Worm (Caenorhabditis elegans) whole organism, L4 larva: ENCODE measurements around the gene rbm-26.

Source experiments
- F26F4.8 ChIP-seq: fragments of 200-800 bp; sonication (Bioruptor generic); conservative IDR thresholded peaks from 2 replicates; pipeline ENCODE4 v1.3.6; 2022; ENCODE audit warnings: missing genetic modification characterization, missing compliant biosample characterization
- F49E8.2 ChIP-seq: sonication (generic microtip); optimal IDR thresholded peaks from 2 replicates; lab custom pipeline; 2016; ENCODE audit warnings: missing compliant biosample characterization, mild to moderate bottlenecking, missing genetic modification characterization, borderline replicate concordance
- R02D3.7 ChIP-seq: fragments of 150-350 bp; sonication (generic microtip); optimal IDR thresholded peaks from 3 replicates; lab custom pipeline; 2014; ENCODE audit warnings: missing biosample characterization, missing genetic modification characterization
- Y105C5A.15 ChIP-seq: fragments of 200-800 bp; sonication (Bioruptor generic); IDR thresholded peaks from 2 replicates; pipeline ENCODE4 v1.3.6; 2022; ENCODE audit warnings: missing genetic modification characterization, missing compliant biosample characterization
- Y48G9A.11 ChIP-seq: fragments of 200-800 bp; sonication (Bioruptor generic); IDR thresholded peaks from 2 replicates; pipeline ENCODE4 v1.3.6; 2022; ENCODE audit warnings: missing genetic modification reagents, missing genetic modification characterization, missing compliant biosample characterization
- Y5F2A.4 ChIP-seq: fragments of 200-800 bp; sonication (Bioruptor generic); optimal IDR thresholded peaks from 2 replicates; lab custom pipeline; 2018; ENCODE audit warnings: mild to moderate bottlenecking, missing genetic modification characterization, missing compliant biosample characterization
- aha-1 ChIP-seq: fragments of 150-350 bp; peaks from one replicate; lab custom pipeline; 2014; ENCODE audit warnings: missing biosample characterization, missing genetic modification characterization
- ama-1 ChIP-seq: fragments of 150-350 bp; optimal IDR thresholded peaks from 2 replicates; lab custom pipeline; 2014; ENCODE audit warnings: inconsistent platforms, mixed read lengths
- arid-1 ChIP-seq: fragments of 200-800 bp; sonication (Bioruptor generic); conservative IDR thresholded peaks from 2 replicates; pipeline ENCODE4 v1.3.6; 2022; ENCODE audit warnings: missing genetic modification reagents, missing genetic modification characterization, missing compliant biosample characterization
- ceh-20 ChIP-seq: fragments of 200-800 bp; sonication (Bioruptor generic); IDR thresholded peaks from 2 replicates; pipeline ENCODE4 v1.3.6; 2022; ENCODE audit warnings: missing genetic modification reagents, missing genetic modification characterization, missing compliant biosample characterization
- ces-1 ChIP-seq: fragments of 150-350 bp; sonication (generic microtip); optimal IDR thresholded peaks from 4 replicates; lab custom pipeline; 2014; ENCODE audit warnings: missing biosample characterization, missing genetic modification reagents, missing genetic modification characterization
- cey-2 ChIP-seq: sonication (generic microtip); optimal IDR thresholded peaks from 3 replicates; lab custom pipeline; 2017; ENCODE audit warnings: missing genetic modification characterization, mild to moderate bottlenecking, missing compliant biosample characterization, antibody characterized with exemption, borderline replicate concordance; ENCODE audit not compliant: insufficient read depth
- ctbp-1 ChIP-seq: fragments of 200-800 bp; sonication (Bioruptor generic); IDR thresholded peaks from 2 replicates; pipeline ENCODE4 v1.3.6; 2022; ENCODE audit warnings: missing genetic modification reagents, missing genetic modification characterization, missing compliant biosample characterization
- daf-12 ChIP-seq: fragments of 150-350 bp; optimal IDR thresholded peaks from 2 replicates; lab custom pipeline; 2014; ENCODE audit warnings: missing biosample characterization, missing genetic modification reagents, missing genetic modification characterization
- daf-8 ChIP-seq: fragments of 200-800 bp; sonication (Bioruptor generic); IDR thresholded peaks from 2 replicates; pipeline ENCODE4 v1.3.6; 2022; ENCODE audit warnings: missing genetic modification characterization, missing compliant biosample characterization
- dmd-8 ChIP-seq: fragments of 200-800 bp; sonication (Bioruptor generic); IDR thresholded peaks from 2 replicates; pipeline ENCODE4 v1.3.6; 2022; ENCODE audit warnings: missing genetic modification characterization, missing compliant biosample characterization
- dmd-9 ChIP-seq: fragments of 200-800 bp; sonication (Bioruptor generic); IDR thresholded peaks from 2 replicates; pipeline ENCODE4 v1.3.6; 2022; ENCODE audit warnings: missing genetic modification reagents, missing genetic modification characterization, missing compliant biosample characterization
- dpl-1 ChIP-seq: fragments of 150-350 bp; optimal IDR thresholded peaks from 2 replicates; lab custom pipeline; 2014; ENCODE audit warnings: missing biosample characterization, missing genetic modification reagents, missing genetic modification characterization
- duxl-1 ChIP-seq: sonication (generic microtip); optimal IDR thresholded peaks from 2 replicates; lab custom pipeline; 2016; ENCODE audit warnings: mild to moderate bottlenecking, missing genetic modification characterization, moderate library complexity, missing compliant biosample characterization; ENCODE audit not compliant: poor library complexity
- dve-1 ChIP-seq: sonication (generic microtip); optimal IDR thresholded peaks from 2 replicates; lab custom pipeline; 2017; ENCODE audit warnings: antibody characterized with exemption, mild to moderate bottlenecking, missing genetic modification characterization, missing compliant biosample characterization; ENCODE audit not compliant: insufficient read depth
- gei-8 ChIP-seq: fragments of 200-800 bp; sonication (Bioruptor generic); optimal IDR thresholded peaks from 2 replicates; lab custom pipeline; 2018; ENCODE audit warnings: mild to moderate bottlenecking, missing genetic modification characterization, missing compliant biosample characterization
- jun-1 ChIP-seq: fragments of 150-350 bp; optimal IDR thresholded peaks from 2 replicates; lab custom pipeline; 2014; ENCODE audit warnings: missing biosample characterization, missing genetic modification reagents, missing genetic modification characterization
- lim-7 ChIP-seq: fragments of 200-800 bp; sonication (Bioruptor generic); IDR thresholded peaks from 2 replicates; pipeline ENCODE4 v1.3.6; 2022; ENCODE audit warnings: missing genetic modification characterization, missing compliant biosample characterization
- lin-29 ChIP-seq: fragments of 200-800 bp; sonication (Bioruptor generic); IDR thresholded peaks from 2 replicates; pipeline ENCODE4 v1.3.6; 2022; ENCODE audit warnings: missing genetic modification reagents, missing genetic modification characterization, missing compliant biosample characterization
- lin-38 ChIP-seq: fragments of 200-800 bp; sonication (Bioruptor generic); IDR thresholded peaks from 2 replicates; pipeline ENCODE4 v1.3.6; 2022; ENCODE audit warnings: missing genetic modification reagents, missing genetic modification characterization, missing compliant biosample characterization
- lin-39 ChIP-seq: fragments of 150-350 bp; optimal IDR thresholded peaks from 2 replicates; lab custom pipeline; 2014; ENCODE audit warnings: missing biosample characterization, missing genetic modification reagents, missing genetic modification characterization
- lir-3 ChIP-seq: sonication (generic microtip); optimal IDR thresholded peaks from 2 replicates; lab custom pipeline; 2016; ENCODE audit warnings: mild to moderate bottlenecking, missing genetic modification characterization, missing compliant biosample characterization
- mep-1 ChIP-seq: fragments of 150-350 bp; sonication (generic microtip); optimal IDR thresholded peaks from 3 replicates; lab custom pipeline; 2014; ENCODE audit warnings: missing biosample characterization, missing genetic modification characterization
- mxl-3 ChIP-seq: fragments of 200-800 bp; sonication (Bioruptor generic); optimal IDR thresholded peaks from 2 replicates; lab custom pipeline; 2018; ENCODE audit warnings: mild to moderate bottlenecking, missing genetic modification characterization, missing compliant biosample characterization
- nhr-10 ChIP-seq: fragments of 150-350 bp; optimal IDR thresholded peaks from 2 replicates; lab custom pipeline; 2014; ENCODE audit warnings: missing biosample characterization, missing genetic modification characterization
- nhr-25 ChIP-seq: sonication (generic microtip); optimal IDR thresholded peaks from 2 replicates; lab custom pipeline; 2017; ENCODE audit warnings: missing genetic modification characterization, mild to moderate bottlenecking, missing compliant biosample characterization, antibody characterized with exemption, moderate library complexity, borderline replicate concordance; ENCODE audit not compliant: insufficient read depth
- nhr-42 ChIP-seq: fragments of 200-800 bp; sonication (Bioruptor generic); IDR thresholded peaks from 2 replicates; pipeline ENCODE4 v1.3.6; 2022; ENCODE audit warnings: missing genetic modification characterization, missing compliant biosample characterization
- nhr-48 ChIP-seq: sonication (generic microtip); optimal IDR thresholded peaks from 2 replicates; lab custom pipeline; 2016; ENCODE audit warnings: mild to moderate bottlenecking, missing genetic modification characterization, missing compliant biosample characterization
- nhr-6 ChIP-seq: fragments of 150-350 bp; optimal IDR thresholded peaks from 2 replicates; lab custom pipeline; 2014; ENCODE audit warnings: missing biosample characterization, missing genetic modification characterization
- pha-4 ChIP-seq, 2 experiments: fragments of 150-350 bp in 1 of 2; fragments of 200-800 bp in 1 of 2; sonication (Bioruptor generic) in 1 of 2; IDR thresholded peaks in 1 of 2; optimal IDR thresholded peaks in 1 of 2; 2 replicates each; pipeline versions ENCODE4 v1.3.6 to Lab custom; 2014 to 2022; ENCODE audit warnings: missing genetic modification characterization in 2 of 2, missing genetic modification reagents in 2 of 2, missing biosample characterization in 1 of 2, missing compliant biosample characterization in 1 of 2
- skn-1 ChIP-seq: fragments of 150-350 bp; optimal IDR thresholded peaks from 2 replicates; lab custom pipeline; 2014; ENCODE audit warnings: missing biosample characterization, missing genetic modification characterization
- snpc-1.2 ChIP-seq: fragments of 200-800 bp; sonication (Bioruptor generic); IDR thresholded peaks from 2 replicates; pipeline ENCODE4 v1.3.6; 2022; ENCODE audit warnings: missing genetic modification reagents, missing genetic modification characterization, missing compliant biosample characterization
- tra-1 ChIP-seq: fragments of 200-800 bp; sonication (Bioruptor generic); IDR thresholded peaks from 2 replicates; pipeline ENCODE4 v1.3.6; 2022; ENCODE audit warnings: missing genetic modification reagents, missing genetic modification characterization, missing compliant biosample characterization
- unc-130 ChIP-seq: sonication (generic microtip); optimal IDR thresholded peaks from 2 replicates; lab custom pipeline; 2016; ENCODE audit warnings: missing genetic modification reagents, missing genetic modification characterization, missing compliant biosample characterization
- unc-39 ChIP-seq: sonication (generic microtip); optimal IDR thresholded peaks from 2 replicates; lab custom pipeline; 2017; ENCODE audit warnings: missing biosample characterization, missing genetic modification characterization
- unc-62 ChIP-seq, 3 experiments: fragments of 150-350 bp in 1 of 3; sonication (generic microtip); optimal IDR thresholded peaks in 2 of 3; peaks in 1 of 3; 1 replicate in 1 of 3; 2 replicates in 2 of 3; lab custom pipeline; 2014 to 2017; ENCODE audit warnings: missing biosample characterization in 3 of 3, missing genetic modification characterization in 3 of 3, missing genetic modification reagents in 3 of 3, missing genotype in 1 of 3
- zfp-2 ChIP-seq: sonication (generic microtip); optimal IDR thresholded peaks from 2 replicates; lab custom pipeline; 2016; ENCODE audit warnings: mild to moderate bottlenecking, missing genetic modification characterization, missing compliant biosample characterization
- zfp-3 ChIP-seq: fragments of 200-800 bp; sonication (Bioruptor generic); conservative IDR thresholded peaks from 2 replicates; pipeline ENCODE4 v1.3.6; 2022; ENCODE audit warnings: missing genetic modification reagents, missing genetic modification characterization, missing compliant biosample characterization
- ztf-7 ChIP-seq: fragments of 150-350 bp; optimal IDR thresholded peaks from 2 replicates; lab custom pipeline; 2014; ENCODE audit warnings: missing biosample characterization, missing genetic modification characterization

The rbm-26 gene

ce11 chrIII:5701491-5701890 lies 9.9 kb upstream of the rbm-26 start:
- TF ChIP-seq daf-12 (tag; lab: Kevin White, UChicago): no peak
- no peak for TF ChIP-seq nhr-25 (tag; lab: Kevin White, UChicago)
- TF ChIP-seq ceh-20 (GFP tag; lab: Robert Waterston, UW): no peak
- no peak for TF ChIP-seq nhr-42 (GFP tag; lab: Robert Waterston, UW)
- TF ChIP-seq mxl-3 (GFP tag; lab: Kevin White, UChicago): no peak
- no peak for TF ChIP-seq nhr-10
- TF ChIP-seq lir-3 (tag; lab: Kevin White, UChicago): no peak
- TF ChIP-seq lin-29 (GFP tag; lab: Robert Waterston, UW): no peak
- TF ChIP-seq arid-1 (GFP tag; lab: Robert Waterston, UW): no peak
- TF ChIP-seq unc-39: no peak
- no peak for TF ChIP-seq mep-1
- no peak for TF ChIP-seq F26F4.8 (GFP tag; lab: Robert Waterston, UW)

ce11 chrIII:5705228-5705888 lies 6.0 kb upstream of the rbm-26 start, which contains the start of gene swp-1:
Gene swp-1, minus strand, starts transcription at chrIII:5705525.
- peak; percentile 48 for TF ChIP-seq lin-38 (GFP tag; lab: Robert Waterston, UW)
- TF ChIP-seq ceh-20 (GFP tag; lab: Robert Waterston, UW): no peak
- no peak for TF ChIP-seq dve-1
- no peak for TF ChIP-seq daf-8 (GFP tag; lab: Robert Waterston, UW)
- 0 out of 2 replicates have a peak, but pooled peaks have one; percentile 6 for TF ChIP-seq lim-7
- peak in 1 of 2 experiments; percentile 72 for TF ChIP-seq unc-62 (GFP tag; optimal IDR thresholded peaks at IDR 0.05 in 1 of 2; lab: Kevin White, UChicago)
- TF ChIP-seq unc-62 (tag; optimal IDR thresholded peaks at IDR 0.05; lab: Kevin White, UChicago): no peak
- TF ChIP-seq ctbp-1 (GFP tag; lab: Robert Waterston, UW): peak; percentile 35; the same call in 1 of the 2 replicates
- TF ChIP-seq tra-1 (GFP tag; lab: Robert Waterston, UW): no peak
- peak; percentile 3; the same call in 1 of the 2 replicates for TF ChIP-seq Y105C5A.15 (GFP tag; lab: Robert Waterston, UW)
- TF ChIP-seq zfp-3 (GFP tag; lab: Robert Waterston, UW): 0 out of 2 replicates have a peak, but pooled peaks have one; percentile 12
- peak; percentile 48; the same call in 1 of the 2 replicates for TF ChIP-seq snpc-1.2 (GFP tag; lab: Robert Waterston, UW)
- TF ChIP-seq Y48G9A.11 (GFP tag; lab: Robert Waterston, UW): peak; percentile 33; the same call in 1 of the 2 replicates
- TF ChIP-seq unc-130: peak; percentile 5
- 0 out of 2 replicates have a peak, but pooled peaks have one; percentile 19 for TF ChIP-seq dmd-8
- TF ChIP-seq F49E8.2 (tag; lab: Kevin White, UChicago): peak; percentile 70
- TF ChIP-seq R02D3.7 (tag; lab: Kevin White, UChicago): peak; percentile 20
- peak; percentile 70 for TF ChIP-seq arid-1 (GFP tag; lab: Robert Waterston, UW)
- peak; percentile 59 for TF ChIP-seq aha-1
- peak; percentile 51 for TF ChIP-seq ama-1 (lab: Kevin White, UChicago)

- TF ChIP-seq pha-4 (GFP tag; IDR thresholded peaks at IDR 0.05; lab: Robert Waterston, UW) (peak; percentile 64; the same call in 1 of the 2 replicates), pha-4 (tag; optimal IDR thresholded peaks at IDR 0.05; lab: Kevin White, UChicago) (peak; percentile 98), mxl-3 (GFP tag; lab: Kevin White, UChicago) (no peak), jun-1 (peak; percentile 27), zfp-3 (GFP tag; lab: Robert Waterston, UW) (no peak), cey-2 (tag; lab: Kevin White, UChicago) (no peak), gei-8 (GFP tag; lab: Kevin White, UChicago) (no peak), dpl-1 (GFP tag; lab: Kevin White, UChicago) (peak; percentile 88), lin-29 (GFP tag; lab: Robert Waterston, UW) (no peak), nhr-6 (tag; lab: Kevin White, UChicago) (peak; percentile 73), ces-1 (GFP tag; lab: Kevin White, UChicago) (peak; percentile 63), ztf-7 (tag; lab: Kevin White, UChicago) (peak; percentile 73), duxl-1 (no peak), snpc-1.2 (GFP tag; lab: Robert Waterston, UW) (no peak), F26F4.8 (GFP tag; lab: Robert Waterston, UW) (no peak), dmd-9 (GFP tag; lab: Robert Waterston, UW) (no peak), lin-39 (tag; lab: Kevin White, UChicago) (no peak), nhr-48 (tag; lab: Kevin White, UChicago) (peak; percentile 13), Y105C5A.15 (GFP tag; lab: Robert Waterston, UW) (no peak), Y5F2A.4 (GFP tag; lab: Kevin White, UChicago) (no peak), skn-1 (tag; lab: Kevin White, UChicago) (no peak), zfp-2 (tag; lab: Kevin White, UChicago) (peak; percentile 70)
Observed at ce11 chrIII:5706077-5706627, 5.2 kb upstream of the rbm-26 start, which contains the start of gene rpl-23. Gene rpl-23, minus strand, starts transcription at chrIII:5706127.
